Fruit fly (Drosophila melanogaster) whole organism, embryonic: Measurements from ENCODE around the gene bora.

Source experiments
- Awh ChIP-seq: fragments of 200-800 bp; sonication (Bioruptor generic); IDR thresholded peaks from 2 replicates; pipeline ENCODE4, ENCODE4 v1.3.6; 2022; ENCODE audit warnings: missing biosample characterization, missing genetic modification characterization
- C15 ChIP-seq: fragments of 200-800 bp; sonication (Bioruptor generic); IDR thresholded peaks from 3 replicates; pipeline ENCODE4 v1.3.6; 2022; ENCODE audit warnings: missing biosample characterization, missing genetic modification characterization
- CG11093 ChIP-seq: fragments of 200-800 bp; sonication (Bioruptor generic); IDR thresholded peaks from 3 replicates; pipeline ENCODE4 v1.3.6; 2022; ENCODE audit warnings: missing biosample characterization, missing genetic modification characterization
- CG11504 ChIP-seq: fragments of 200-800 bp; sonication (Bioruptor generic); optimal IDR thresholded peaks from 3 replicates; lab custom pipeline; 2019; ENCODE audit warnings: missing biosample characterization, mild to moderate bottlenecking, missing genetic modification characterization, moderate library complexity
- CG14441 ChIP-seq: fragments of 200-800 bp; sonication (Bioruptor generic); IDR thresholded peaks from 2 replicates; pipeline ENCODE4 v1.3.6; 2022; ENCODE audit warnings: missing biosample characterization, missing genetic modification characterization
- CG15011 ChIP-seq: fragments of 200-800 bp; sonication (Bioruptor generic); optimal IDR thresholded peaks from 3 replicates; lab custom pipeline; 2018; ENCODE audit warnings: missing biosample characterization, mild to moderate bottlenecking, missing genetic modification characterization
- CG15479 ChIP-seq: fragments of 200-800 bp; sonication (Bioruptor generic); optimal IDR thresholded peaks from 3 replicates; lab custom pipeline; 2019; ENCODE audit warnings: missing biosample characterization, mild to moderate bottlenecking, missing genetic modification characterization, moderate library complexity
- CG17802 ChIP-seq: fragments of 200-800 bp; sonication (Bioruptor generic); optimal IDR thresholded peaks from 2 replicates; lab custom pipeline; 2018; ENCODE audit warnings: missing biosample characterization, mild to moderate bottlenecking, missing genetic modification characterization, moderate library complexity
- CG1832 ChIP-seq: fragments of 200-800 bp; sonication (Bioruptor generic); optimal IDR thresholded peaks from 2 replicates; lab custom pipeline; 2017; ENCODE audit warnings: missing biosample characterization, mild to moderate bottlenecking, missing genetic modification characterization, inconsistent platforms
- CG2199 ChIP-seq: fragments of 200-800 bp; sonication (Bioruptor generic); IDR thresholded peaks from 3 replicates; pipeline ENCODE4 v1.3.6; 2022; ENCODE audit warnings: missing biosample characterization, missing genetic modification characterization
- CG34422 ChIP-seq: fragments of 200-800 bp; sonication (Bioruptor generic); IDR thresholded peaks from 3 replicates; pipeline ENCODE4 v1.3.6; 2022; ENCODE audit warnings: missing biosample characterization, missing genetic modification characterization
- CG3995 ChIP-seq: fragments of 200-800 bp; sonication (Bioruptor generic); optimal IDR thresholded peaks from 3 replicates; lab custom pipeline; 2016; ENCODE audit warnings: missing biosample characterization, missing genetic modification characterization
- CG5180 ChIP-seq: fragments of 200-800 bp; sonication (Bioruptor generic); optimal IDR thresholded peaks from 3 replicates; lab custom pipeline; 2017; ENCODE audit warnings: missing biosample characterization, missing genetic modification characterization, mild to moderate bottlenecking, moderate library complexity, missing genetic modification reagents
- CG6272 ChIP-seq: fragments of 200-800 bp; sonication (Bioruptor generic); IDR thresholded peaks from 2 replicates; pipeline ENCODE4 v1.3.6; 2022; ENCODE audit warnings: missing biosample characterization, missing genetic modification characterization
- CG6791 ChIP-seq: fragments of 200-800 bp; sonication (Bioruptor generic); IDR thresholded peaks from 3 replicates; pipeline ENCODE4 v1.3.6; 2022; ENCODE audit warnings: missing biosample characterization, missing genetic modification characterization; ENCODE audit not compliant: partially characterized antibody
- CG8388 ChIP-seq: fragments of 200-800 bp; sonication (Bioruptor generic); optimal IDR thresholded peaks from 2 replicates; lab custom pipeline; 2019; ENCODE audit warnings: missing biosample characterization, mild to moderate bottlenecking, missing genetic modification characterization, moderate library complexity
- CG8924 ChIP-seq: fragments of 200-800 bp; optimal IDR thresholded peaks from 3 replicates; lab custom pipeline; 2019; ENCODE audit warnings: missing biosample characterization, mild to moderate bottlenecking, missing genetic modification characterization, moderate library complexity
- CG9932 ChIP-seq: fragments of 200-800 bp; sonication (Bioruptor generic); IDR thresholded peaks from 2 replicates; pipeline ENCODE4 v1.3.6; 2022; ENCODE audit warnings: missing biosample characterization, missing genetic modification characterization
- D19A ChIP-seq: fragments of 200-800 bp; optimal IDR thresholded peaks from 3 replicates; lab custom pipeline; 2019; ENCODE audit warnings: missing biosample characterization, mild to moderate bottlenecking, missing genetic modification characterization, moderate library complexity
- Dll ChIP-seq: fragments of 200-800 bp; sonication (Bioruptor generic); IDR thresholded peaks from 4 replicates; pipeline ENCODE4 v1.3.6; 2022; ENCODE audit warnings: missing biosample characterization, missing genetic modification characterization; ENCODE audit not compliant: partially characterized antibody
- Eip74EF ChIP-seq, 2 experiments: fragments of 200-800 bp in 1 of 2; fragments of >200 bp in 1 of 2; sonication (Bioruptor generic) in 1 of 2; optimal IDR thresholded peaks; 2 replicates each; lab custom pipeline; 2017 to 2019; ENCODE audit warnings: missing biosample characterization in 2 of 2, missing genetic modification characterization in 2 of 2, mild to moderate bottlenecking in 1 of 2, moderate library complexity in 1 of 2
- Opbp ChIP-seq: fragments of 200-800 bp; sonication (Bioruptor generic); IDR thresholded peaks from 3 replicates; pipeline ENCODE4 v1.3.6; 2022; ENCODE audit warnings: missing biosample characterization, missing genetic modification characterization; ENCODE audit not compliant: partially characterized antibody
- Pdp1 ChIP-seq, 2 experiments: fragments of 200-800 bp; sonication (Bioruptor generic); optimal IDR thresholded peaks; 3 replicates each; lab custom pipeline; 2016; ENCODE audit warnings: missing biosample characterization in 2 of 2, missing genetic modification characterization in 2 of 2, mild to moderate bottlenecking in 1 of 2, moderate library complexity in 1 of 2
- ab ChIP-seq: fragments of 200-800 bp; sonication (Bioruptor generic); optimal IDR thresholded peaks from 2 replicates; lab custom pipeline; 2016; ENCODE audit warnings: missing biosample characterization, missing genetic modification characterization
- az2 ChIP-seq: fragments of 200-800 bp; sonication (Bioruptor generic); optimal IDR thresholded peaks from 3 replicates; lab custom pipeline; 2016; ENCODE audit warnings: missing biosample characterization, missing genetic modification characterization
- crol ChIP-seq: fragments of 200-800 bp; sonication (Bioruptor generic); IDR thresholded peaks from 2 replicates; pipeline ENCODE4 v1.3.6; 2022; ENCODE audit warnings: missing biosample characterization, missing genetic modification characterization
- dysf ChIP-seq: fragments of 200-800 bp; sonication (Bioruptor generic); IDR thresholded peaks from 3 replicates; pipeline ENCODE4 v1.3.6; 2022; ENCODE audit warnings: missing biosample characterization, missing genetic modification characterization
- gcm ChIP-seq: fragments of 200-800 bp; sonication (Bioruptor generic); optimal IDR thresholded peaks from 2 replicates; lab custom pipeline; 2019; ENCODE audit warnings: missing biosample characterization, mild to moderate bottlenecking, missing genetic modification characterization, moderate library complexity
- hb ChIP-seq: fragments of 200-800 bp; sonication (Bioruptor generic); IDR thresholded peaks from 3 replicates; pipeline ENCODE4 v1.3.6; 2022; ENCODE audit warnings: missing biosample characterization, missing genetic modification characterization; ENCODE audit not compliant: partially characterized antibody
- hbn ChIP-seq: fragments of 200-800 bp; sonication (Bioruptor generic); IDR thresholded peaks from 2 replicates; pipeline ENCODE4 v1.3.6; 2022; ENCODE audit warnings: missing biosample characterization, missing genetic modification characterization; ENCODE audit not compliant: partially characterized antibody
- hkb ChIP-seq, 2 experiments: fragments of 200-800 bp in 1 of 2; fragments of >200 bp in 1 of 2; sonication (Bioruptor generic) in 1 of 2; IDR thresholded peaks in 1 of 2; optimal IDR thresholded peaks in 1 of 2; 2 replicates each; pipeline versions ENCODE4 v1.3.6 to Lab custom; 2017 to 2022; ENCODE audit warnings: missing biosample characterization in 1 of 2, missing genetic modification characterization in 1 of 2
- kah ChIP-seq: fragments of 200-800 bp; sonication (Bioruptor generic); optimal IDR thresholded peaks from 2 replicates; lab custom pipeline; 2018; ENCODE audit warnings: missing biosample characterization, mild to moderate bottlenecking, missing genetic modification characterization
- kni ChIP-seq: fragments of 200-800 bp; sonication (Bioruptor generic); optimal IDR thresholded peaks from 3 replicates; lab custom pipeline; 2017; ENCODE audit warnings: mild to moderate bottlenecking, missing biosample characterization, missing genetic modification reagents, missing genetic modification characterization
- lov ChIP-seq, 2 experiments: fragments of 200-800 bp in 1 of 2; fragments of >200 bp in 1 of 2; sonication (Bioruptor generic) in 1 of 2; IDR thresholded peaks in 1 of 2; optimal IDR thresholded peaks in 1 of 2; 2 replicates in 1 of 2; 3 replicates in 1 of 2; pipeline versions ENCODE4 v1.3.6 to Lab custom; 2017 to 2022; ENCODE audit warnings: missing biosample characterization in 1 of 2, missing genetic modification characterization in 1 of 2
- pros ChIP-seq: fragments of 200-800 bp; sonication (Bioruptor generic); optimal IDR thresholded peaks from 3 replicates; lab custom pipeline; 2019; ENCODE audit warnings: missing biosample characterization, mild to moderate bottlenecking, missing genetic modification characterization, moderate library complexity
- scrt ChIP-seq: fragments of 200-800 bp; sonication (Bioruptor generic); optimal IDR thresholded peaks from 2 replicates; lab custom pipeline; 2018; ENCODE audit warnings: missing biosample characterization, mild to moderate bottlenecking, missing genetic modification characterization, moderate library complexity
- sens ChIP-seq: fragments of 200-800 bp; sonication (Bioruptor generic); peaks from one replicate; lab custom pipeline; 2016; ENCODE audit warnings: missing biosample characterization, missing genetic modification characterization
- slbo ChIP-seq: fragments of 200-800 bp; sonication (Bioruptor generic); IDR thresholded peaks from 2 replicates; pipeline ENCODE4 v1.3.6; 2022; ENCODE audit warnings: missing biosample characterization, missing genetic modification characterization
- sna ChIP-seq: fragments of 200-800 bp; sonication (Bioruptor generic); IDR thresholded peaks from 2 replicates; pipeline ENCODE4 v1.3.6; 2022; ENCODE audit warnings: missing biosample characterization, missing genetic modification characterization; ENCODE audit not compliant: partially characterized antibody
- sqz ChIP-seq: fragments of 200-800 bp; sonication (Bioruptor generic); optimal IDR thresholded peaks from 3 replicates; lab custom pipeline; 2018; ENCODE audit warnings: missing biosample characterization, mild to moderate bottlenecking, missing genetic modification characterization
- ttk ChIP-seq: fragments of 200-800 bp; sonication (Bioruptor generic); IDR thresholded peaks from 2 replicates; pipeline ENCODE4 v2.1.2; 2022; ENCODE audit warnings: missing biosample characterization, missing genetic modification characterization
- zen ChIP-seq: fragments of 200-800 bp; sonication (Bioruptor generic); optimal IDR thresholded peaks from 3 replicates; lab custom pipeline; 2018; ENCODE audit warnings: missing biosample characterization, mild to moderate bottlenecking, missing genetic modification characterization, moderate library complexity

bora gene

dm6 chr3L:18627657-18628455, 5.4 kb downstream of the bora start:
- peak; percentile 12; the same call in 1 of the 3 replicates for TF ChIP-seq CG6791 (GFP tag; lab: Robert Waterston, UW)
- peak in 1 of 2 experiments; percentile 6 for TF ChIP-seq Pdp1 (GFP tag; optimal IDR thresholded peaks at IDR 0.05; lab: Kevin White, UChicago)
- no peak for TF ChIP-seq ab (GFP tag; lab: Kevin White, UChicago)
- TF ChIP-seq Opbp (GFP tag; lab: Robert Waterston, UW) = 0 out of 3 replicates have a peak, but pooled peaks have one; percentile 7
- no peak for TF ChIP-seq az2 (GFP tag; lab: Kevin White, UChicago)
- peak; percentile 64 for TF ChIP-seq sqz (GFP tag; lab: Kevin White, UChicago)
- no peak for TF ChIP-seq CG3995 (GFP tag; lab: Kevin White, UChicago)
- 0 out of 3 replicates have a peak, but pooled peaks have one; percentile 5 for TF ChIP-seq dysf
- no peak for TF ChIP-seq hb (GFP tag; lab: Robert Waterston, UW)
- peak; percentile 41 for TF ChIP-seq D19A
- TF ChIP-seq CG8388 (GFP tag; lab: Kevin White, UChicago) = peak; percentile 10
- no peak for TF ChIP-seq C15 (GFP tag; lab: Robert Waterston, UW)
- peak; percentile 86; the same call in 2 of the 3 replicates for TF ChIP-seq CG2199
- no peak for TF ChIP-seq CG17802 (tag; lab: Kevin White, UChicago)
- TF ChIP-seq CG9932 (GFP tag; lab: Robert Waterston, UW) = 0 out of 2 replicates have a peak, but pooled peaks have one; percentile 8
- 0 out of 2 replicates have a peak, but pooled peaks have one; percentile 12 for TF ChIP-seq CG14441 (GFP tag; lab: Robert Waterston, UW)
- TF ChIP-seq lov (optimal IDR thresholded peaks at IDR 0.05; lab: Kevin White, UChicago) = no peak
- 0 out of 3 replicates have a peak, but pooled peaks have one; percentile 30 for TF ChIP-seq lov (GFP tag; IDR thresholded peaks at IDR 0.05; lab: Robert Waterston, UW)
- peak; percentile 31 for TF ChIP-seq CG8924 (tag; lab: Kevin White, UChicago)
- 0 out of 2 replicates have a peak, but pooled peaks have one; percentile 14 for TF ChIP-seq hbn (GFP tag; lab: Robert Waterston, UW)
- TF ChIP-seq ttk (GFP tag; lab: Robert Waterston, UW) = 0 out of 2 replicates have a peak, but pooled peaks have one; percentile 31
- 0 out of 2 replicates have a peak, but pooled peaks have one; percentile 49 for TF ChIP-seq Awh
- TF ChIP-seq Eip74EF (GFP tag; optimal IDR thresholded peaks at IDR 0.05; lab: Kevin White, UChicago) = no peak
- no peak for TF ChIP-seq hkb (optimal IDR thresholded peaks at IDR 0.05; lab: Kevin White, UChicago)
- peak; percentile 19; the same call in 1 of the 2 replicates for TF ChIP-seq hkb (GFP tag; IDR thresholded peaks at IDR 0.05; lab: Robert Waterston, UW)
- peak; percentile 88 for TF ChIP-seq CG5180
- peak; percentile 36 for TF ChIP-seq kah (GFP tag; lab: Kevin White, UChicago)
- TF ChIP-seq CG11093 (GFP tag; lab: Robert Waterston, UW) = 0 out of 3 replicates have a peak, but pooled peaks have one; percentile 31
- TF ChIP-seq CG1832 (GFP tag; lab: Kevin White, UChicago) = peak; percentile 80
- peak; percentile 44 for TF ChIP-seq zen (tag; lab: Kevin White, UChicago)
- peak; percentile 88 for TF ChIP-seq CG11504 (tag; lab: Kevin White, UChicago)
- TF ChIP-seq CG15479 (GFP tag; lab: Kevin White, UChicago) = peak; percentile 50
- peak; percentile 31 for TF ChIP-seq sens (GFP tag; lab: Kevin White, UChicago)
- TF ChIP-seq pros (GFP tag; lab: Kevin White, UChicago) = peak; percentile 52
- TF ChIP-seq gcm (GFP tag; lab: Kevin White, UChicago) = peak; percentile 7
- peak; percentile 49 for TF ChIP-seq scrt
- no peak for TF ChIP-seq CG15011 (GFP tag; lab: Kevin White, UChicago)
- peak; percentile 13; the same call in 1 of the 2 replicates for TF ChIP-seq slbo (GFP tag; lab: Robert Waterston, UW)
- 0 out of 4 replicates have a peak, but pooled peaks have one; percentile 27 for TF ChIP-seq Dll
- TF ChIP-seq kni (GFP tag; lab: Kevin White, UChicago) = peak; percentile 50
- TF ChIP-seq CG34422 (GFP tag; lab: Robert Waterston, UW) = 0 out of 3 replicates have a peak, but pooled peaks have one; percentile 13
- 0 out of 2 replicates have a peak, but pooled peaks have one; percentile 39 for TF ChIP-seq sna (GFP tag; lab: Robert Waterston, UW)
- peak; percentile 90 for TF ChIP-seq crol (GFP tag; lab: Robert Waterston, UW)
- TF ChIP-seq CG6272 (GFP tag; lab: Robert Waterston, UW) = no peak
